Worm (Caenorhabditis elegans) whole organism, L4 larva: ENCODE data around the gene fbxb-34.
A peak's percentile ranks its signal among the peaks of the same experiment; 100 is the strongest.

Experiments
- Y105C5A.15 ChIP-seq: fragments of 200-800 bp; sonication (Bioruptor generic); IDR thresholded peaks from 2 replicates; pipeline ENCODE4 v1.3.6; 2022; ENCODE audit warnings: missing genetic modification characterization, missing compliant biosample characterization
- Y75B8A.6 ChIP-seq: fragments of 200-800 bp; sonication (Bioruptor generic); IDR thresholded peaks from 2 replicates; pipeline ENCODE4 v1.3.6; 2022; ENCODE audit warnings: missing genetic modification reagents, missing genetic modification characterization, missing compliant biosample characterization
- ZK546.5 ChIP-seq, 2 experiments: sonication (generic microtip); optimal IDR thresholded peaks; 2 replicates each; lab custom pipeline; 2017; ENCODE audit warnings: missing biosample characterization in 2 of 2, missing genetic modification characterization in 2 of 2
- aha-1 ChIP-seq: fragments of 150-350 bp; peaks from one replicate; lab custom pipeline; 2014; ENCODE audit warnings: missing biosample characterization, missing genetic modification characterization
- ama-1 ChIP-seq: fragments of 150-350 bp; optimal IDR thresholded peaks from 2 replicates; lab custom pipeline; 2014; ENCODE audit warnings: inconsistent platforms, mixed read lengths
- attf-4 ChIP-seq: sonication (generic microtip); optimal IDR thresholded peaks from 3 replicates; lab custom pipeline; 2017; ENCODE audit warnings: missing biosample characterization, missing genetic modification characterization
- ceh-28 ChIP-seq: fragments of 150-350 bp; optimal IDR thresholded peaks from 2 replicates; lab custom pipeline; 2014; ENCODE audit warnings: missing biosample characterization, missing genetic modification reagents, missing genetic modification characterization
- ces-1 ChIP-seq: fragments of 150-350 bp; sonication (generic microtip); optimal IDR thresholded peaks from 4 replicates; lab custom pipeline; 2014; ENCODE audit warnings: missing biosample characterization, missing genetic modification reagents, missing genetic modification characterization
- daf-16 ChIP-seq, 3 experiments: sonication (generic microtip); optimal IDR thresholded peaks; 2 replicates each; lab custom pipeline; 2016 to 2017; ENCODE audit warnings: missing genetic modification characterization in 3 of 3, missing genetic modification reagents in 3 of 3, mild to moderate bottlenecking in 2 of 3, missing compliant biosample characterization in 2 of 3, missing biosample characterization in 1 of 3, moderate library complexity in 1 of 3
- dmd-6 ChIP-seq: fragments of 200-800 bp; sonication (Bioruptor generic); IDR thresholded peaks from 2 replicates; pipeline ENCODE4 v1.3.6; 2022; ENCODE audit warnings: missing genetic modification reagents, missing genetic modification characterization, missing compliant biosample characterization
- egl-27 ChIP-seq: sonication (generic microtip); optimal IDR thresholded peaks from 3 replicates; lab custom pipeline; 2017; ENCODE audit warnings: missing biosample characterization, missing genetic modification reagents, missing genetic modification characterization
- fkh-10 ChIP-seq: fragments of 150-350 bp; optimal IDR thresholded peaks from 2 replicates; lab custom pipeline; 2014; ENCODE audit warnings: missing biosample characterization, missing genetic modification reagents, missing genetic modification characterization
- gei-8 ChIP-seq: fragments of 200-800 bp; sonication (Bioruptor generic); optimal IDR thresholded peaks from 2 replicates; lab custom pipeline; 2018; ENCODE audit warnings: mild to moderate bottlenecking, missing genetic modification characterization, missing compliant biosample characterization
- hif-1 ChIP-seq, 2 experiments: sonication (generic microtip); optimal IDR thresholded peaks; 2 replicates each; lab custom pipeline; 2016 to 2017; ENCODE audit warnings: missing compliant biosample characterization in 2 of 2, missing genetic modification characterization in 2 of 2, missing genetic modification reagents in 2 of 2, missing genotype in 2 of 2, mild to moderate bottlenecking in 1 of 2
- hlh-11 ChIP-seq: fragments of 200-800 bp; sonication (Bioruptor generic); optimal IDR thresholded peaks from 2 replicates; lab custom pipeline; 2018; ENCODE audit warnings: mild to moderate bottlenecking, missing genetic modification characterization, missing compliant biosample characterization
- hmg-1.1 ChIP-seq: fragments of 200-800 bp; sonication (Bioruptor generic); IDR thresholded peaks from 2 replicates; pipeline ENCODE4 v1.3.6; 2022; ENCODE audit warnings: missing genetic modification reagents, missing genetic modification characterization, missing compliant biosample characterization
- lin-1 ChIP-seq: fragments of 200-800 bp; sonication (Bioruptor generic); IDR thresholded peaks from 2 replicates; pipeline ENCODE4 v1.3.6; 2022; ENCODE audit warnings: missing genetic modification reagents, missing genetic modification characterization, missing compliant biosample characterization
- lin-13 ChIP-seq: fragments of 150-350 bp; optimal IDR thresholded peaks from 2 replicates; lab custom pipeline; 2014; ENCODE audit warnings: missing biosample characterization, missing genetic modification reagents, missing genetic modification characterization
- lin-29 ChIP-seq: fragments of 200-800 bp; sonication (Bioruptor generic); IDR thresholded peaks from 2 replicates; pipeline ENCODE4 v1.3.6; 2022; ENCODE audit warnings: missing genetic modification reagents, missing genetic modification characterization, missing compliant biosample characterization
- lir-3 ChIP-seq: sonication (generic microtip); optimal IDR thresholded peaks from 2 replicates; lab custom pipeline; 2016; ENCODE audit warnings: mild to moderate bottlenecking, missing genetic modification characterization, missing compliant biosample characterization
- lsy-2 ChIP-seq, 2 experiments: fragments of 150-350 bp in 1 of 2; sonication (generic microtip) in 1 of 2; optimal IDR thresholded peaks; 2 replicates each; lab custom pipeline; 2014 to 2017; ENCODE audit warnings: missing biosample characterization in 2 of 2, missing genetic modification characterization in 2 of 2
- madf-5 ChIP-seq, 2 experiments: fragments of 200-800 bp; sonication (Bioruptor generic); IDR thresholded peaks; 2 replicates each; pipeline ENCODE4 v1.3.6; 2022; ENCODE audit warnings: missing compliant biosample characterization in 2 of 2, missing genetic modification characterization in 2 of 2
- mep-1 ChIP-seq: fragments of 150-350 bp; sonication (generic microtip); optimal IDR thresholded peaks from 3 replicates; lab custom pipeline; 2014; ENCODE audit warnings: missing biosample characterization, missing genetic modification characterization
- mes-2 ChIP-seq: sonication (generic microtip); optimal IDR thresholded peaks from 2 replicates; lab custom pipeline; 2016; ENCODE audit warnings: missing genotype, mild to moderate bottlenecking, missing genetic modification characterization, missing compliant biosample characterization; ENCODE audit not compliant: poor library complexity, severe bottlenecking
- mxl-3 ChIP-seq: fragments of 200-800 bp; sonication (Bioruptor generic); optimal IDR thresholded peaks from 2 replicates; lab custom pipeline; 2018; ENCODE audit warnings: mild to moderate bottlenecking, missing genetic modification characterization, missing compliant biosample characterization
- nhr-10 ChIP-seq: fragments of 150-350 bp; optimal IDR thresholded peaks from 2 replicates; lab custom pipeline; 2014; ENCODE audit warnings: missing biosample characterization, missing genetic modification characterization
- nhr-11 ChIP-seq: fragments of 150-350 bp; optimal IDR thresholded peaks from 2 replicates; lab custom pipeline; 2014; ENCODE audit warnings: missing biosample characterization, missing genetic modification characterization
- nhr-111 ChIP-seq: fragments of 200-800 bp; sonication (Bioruptor generic); optimal IDR thresholded peaks from 2 replicates; lab custom pipeline; 2018; ENCODE audit warnings: mild to moderate bottlenecking, missing genetic modification characterization, missing compliant biosample characterization
- nhr-28 ChIP-seq: fragments of 150-350 bp; optimal IDR thresholded peaks from 2 replicates; lab custom pipeline; 2014; ENCODE audit warnings: missing biosample characterization, missing genetic modification characterization
- tag-97 ChIP-seq: fragments of 200-800 bp; sonication (Bioruptor generic); IDR thresholded peaks from 2 replicates; pipeline ENCODE4 v1.3.6; 2022; ENCODE audit warnings: missing genetic modification characterization, missing compliant biosample characterization
- unc-62 ChIP-seq, 3 experiments: fragments of 150-350 bp in 1 of 3; sonication (generic microtip); optimal IDR thresholded peaks in 2 of 3; peaks in 1 of 3; 1 replicate in 1 of 3; 2 replicates in 2 of 3; lab custom pipeline; 2014 to 2017; ENCODE audit warnings: missing biosample characterization in 3 of 3, missing genetic modification characterization in 3 of 3, missing genetic modification reagents in 3 of 3, missing genotype in 1 of 3
- zfp-3 ChIP-seq: fragments of 200-800 bp; sonication (Bioruptor generic); conservative IDR thresholded peaks from 2 replicates; pipeline ENCODE4 v1.3.6; 2022; ENCODE audit warnings: missing genetic modification reagents, missing genetic modification characterization, missing compliant biosample characterization
- ztf-11 ChIP-seq: fragments of 150-350 bp; optimal IDR thresholded peaks from 2 replicates; lab custom pipeline; 2014; ENCODE audit warnings: missing biosample characterization, missing genetic modification characterization
- ztf-7 ChIP-seq: fragments of 150-350 bp; optimal IDR thresholded peaks from 2 replicates; lab custom pipeline; 2014; ENCODE audit warnings: missing biosample characterization, missing genetic modification characterization

The fbxb-34 gene

ce11 chrII:602969-603368 is 15.3 kb downstream of the fbxb-34 start (continued):
- TF ChIP-seq madf-5 (GFP tag; IDR thresholded peaks at IDR 0.05; lab: Robert Waterston, UW) (no peak), ztf-11 (no peak), attf-4 (tag; lab: Kevin White, UChicago) (no peak), lsy-2 (tag; optimal IDR thresholded peaks at IDR 0.05; lab: Kevin White, UChicago) (peak in 1 of 2 experiments; percentile 68), Y75B8A.6 (GFP tag; lab: Robert Waterston, UW) (no peak), nhr-11 (tag; lab: Kevin White, UChicago) (no peak), ZK546.5 (tag; optimal IDR thresholded peaks at IDR 0.05; lab: Kevin White, UChicago) (no peak), hlh-11 (tag; lab: Kevin White, UChicago) (peak; percentile 88), tag-97 (GFP tag; lab: Robert Waterston, UW) (no peak), nhr-28 (tag; lab: Kevin White, UChicago) (peak; percentile 61), fkh-10 (GFP tag; lab: Kevin White, UChicago) (no peak), nhr-10 (tag; lab: Kevin White, UChicago) (no peak), aha-1 (tag; lab: Kevin White, UChicago) (peak; percentile 89), ces-1 (GFP tag; lab: Kevin White, UChicago) (no peak), egl-27 (tag; lab: Kevin White, UChicago) (no peak), hif-1 (tag; optimal IDR thresholded peaks at IDR 0.05; lab: Kevin White, UChicago) (no peak), dmd-6 (no peak)
- TF ChIP-seq, all 104 proteins: peak for 11

- no peak for TF ChIP-seq daf-16 (GFP tag; optimal IDR thresholded peaks at IDR 0.05; lab: Kevin White, UChicago)
- TF ChIP-seq daf-16 (tag; optimal IDR thresholded peaks at IDR 0.05; lab: Kevin White, UChicago), result no peak
- TF ChIP-seq nhr-111 (GFP tag; lab: Kevin White, UChicago), result no peak
- TF ChIP-seq nhr-28 (tag; lab: Kevin White, UChicago), result no peak
- TF ChIP-seq ama-1 (lab: Kevin White, UChicago), result no peak
Observed at ce11 chrII:605267-605666, 17.6 kb downstream of the fbxb-34 start, which contains the start of gene W04H10.2. W04H10.2 (plus strand) TSS chrII:605567.

- TF ChIP-seq hif-1 (tag; optimal IDR thresholded peaks at IDR 0.05; lab: Kevin White, UChicago) (no peak), lsy-2 (tag; optimal IDR thresholded peaks at IDR 0.05; lab: Kevin White, UChicago) (no peak), mes-2 (tag; lab: Kevin White, UChicago) (no peak), nhr-28 (tag; lab: Kevin White, UChicago) (no peak), ceh-28 (tag; lab: Kevin White, UChicago) (no peak), nhr-10 (tag; lab: Kevin White, UChicago) (no peak), lin-1 (GFP tag; lab: Robert Waterston, UW) (no peak), hmg-1.1 (no peak), gei-8 (no peak), nhr-11 (tag; lab: Kevin White, UChicago) (no peak), zfp-3 (GFP tag; lab: Robert Waterston, UW) (no peak), mep-1 (tag; lab: Kevin White, UChicago) (no peak), ztf-7 (tag; lab: Kevin White, UChicago) (no peak), nhr-111 (GFP tag; lab: Kevin White, UChicago) (no peak), hlh-11 (tag; lab: Kevin White, UChicago) (no peak), lir-3 (tag; lab: Kevin White, UChicago) (no peak), mxl-3 (no peak), ces-1 (GFP tag; lab: Kevin White, UChicago) (no peak), lin-13 (GFP tag; lab: Kevin White, UChicago) (no peak), lin-29 (no peak)
Observed at ce11 chrII:606033-606432, 18.4 kb downstream of the fbxb-34 start, which contains the start of gene W04H10.5. W04H10.5 (plus strand) TSS chrII:606333.

- TF ChIP-seq unc-62 (GFP tag; optimal IDR thresholded peaks at IDR 0.05 in 1 of 2; lab: Kevin White, UChicago), result peak in 1 of 2 experiments; percentile 10
- TF ChIP-seq unc-62 (tag; optimal IDR thresholded peaks at IDR 0.05; lab: Kevin White, UChicago), result no peak
- no peak for TF ChIP-seq Y105C5A.15
Observed at ce11 chrII:608341-608740, 20.7 kb downstream of the fbxb-34 start, which contains the start of gene W04H10.6. W04H10.6 (minus strand) TSS chrII:608441.
